Fruit fly (Drosophila melanogaster) whole organism, embryonic: ENCODE measurements around the gene CG12811.

ENCODE experiments used
- Atf-2 ChIP-seq: fragments of 200-800 bp; sonication (Bioruptor generic); optimal IDR thresholded peaks from 2 replicates; lab custom pipeline; 2016; ENCODE audit warnings: missing biosample characterization, missing genetic modification characterization
- Atf6 ChIP-seq: fragments of 200-800 bp; sonication (Bioruptor generic); IDR thresholded peaks from 2 replicates; pipeline ENCODE4 v1.3.6; 2022; ENCODE audit warnings: missing biosample characterization, missing genetic modification characterization
- CG10654 ChIP-seq: fragments of 200-800 bp; sonication (Bioruptor generic); optimal IDR thresholded peaks from 2 replicates; lab custom pipeline; 2016; ENCODE audit warnings: missing biosample characterization, missing genetic modification characterization
- CG11093 ChIP-seq: fragments of 200-800 bp; sonication (Bioruptor generic); IDR thresholded peaks from 3 replicates; pipeline ENCODE4 v1.3.6; 2022; ENCODE audit warnings: missing biosample characterization, missing genetic modification characterization
- CG11723 ChIP-seq: fragments of 200-800 bp; sonication (Bioruptor generic); optimal IDR thresholded peaks from 2 replicates; lab custom pipeline; 2017; ENCODE audit warnings: missing biosample characterization, mild to moderate bottlenecking, missing genetic modification characterization
- CG17612 ChIP-seq: fragments of 200-800 bp; sonication (Bioruptor generic); IDR thresholded peaks from 2 replicates; pipeline ENCODE4 v1.3.6; 2022; ENCODE audit warnings: missing biosample characterization, missing genetic modification characterization
- CG2116 ChIP-seq: fragments of 200-800 bp; sonication (Bioruptor generic); optimal IDR thresholded peaks from 3 replicates; lab custom pipeline; 2018; ENCODE audit warnings: missing biosample characterization, mild to moderate bottlenecking, missing genetic modification characterization
- CG2712 ChIP-seq: fragments of 200-800 bp; optimal IDR thresholded peaks from 3 replicates; lab custom pipeline; 2019; ENCODE audit warnings: missing biosample characterization, mild to moderate bottlenecking, missing genetic modification characterization, moderate library complexity
- CG3065 ChIP-seq: fragments of 200-800 bp; sonication (Bioruptor generic); optimal IDR thresholded peaks from 2 replicates; lab custom pipeline; 2016; ENCODE audit warnings: missing biosample characterization, missing genetic modification characterization
- CG31441 ChIP-seq: fragments of 200-800 bp; sonication (Bioruptor generic); IDR thresholded peaks from 2 replicates; pipeline ENCODE4 v1.3.6; 2022; ENCODE audit warnings: missing biosample characterization, missing genetic modification characterization
- CG4282 ChIP-seq: fragments of 200-800 bp; sonication (Bioruptor generic); optimal IDR thresholded peaks from 2 replicates; lab custom pipeline; 2016; ENCODE audit warnings: missing biosample characterization, missing genetic modification characterization
- CG4360 ChIP-seq: fragments of 200-800 bp; sonication (Bioruptor generic); IDR thresholded peaks from 2 replicates; pipeline ENCODE4 v1.3.6; 2022; ENCODE audit warnings: missing biosample characterization, missing genetic modification characterization
- CG4424 ChIP-seq: fragments of 200-800 bp; sonication (Bioruptor generic); optimal IDR thresholded peaks from 3 replicates; lab custom pipeline; 2016; ENCODE audit warnings: missing biosample characterization, missing genetic modification characterization
- CG4730 ChIP-seq: fragments of 200-800 bp; sonication (Bioruptor generic); IDR thresholded peaks from 2 replicates; pipeline ENCODE4 v1.3.6; 2022; ENCODE audit warnings: missing biosample characterization, missing genetic modification characterization
- CG6175 ChIP-seq: fragments of 200-800 bp; sonication (Bioruptor generic); IDR thresholded peaks from 3 replicates; pipeline ENCODE4 v1.3.6; 2022; ENCODE audit warnings: missing biosample characterization, missing genetic modification characterization
- CG6272 ChIP-seq: fragments of 200-800 bp; sonication (Bioruptor generic); IDR thresholded peaks from 2 replicates; pipeline ENCODE4 v1.3.6; 2022; ENCODE audit warnings: missing biosample characterization, missing genetic modification characterization
- CG7745 ChIP-seq: fragments of 200-800 bp; sonication (Bioruptor generic); optimal IDR thresholded peaks from 2 replicates; lab custom pipeline; 2018; ENCODE audit warnings: missing biosample characterization, mild to moderate bottlenecking, missing genetic modification characterization, moderate library complexity
- CG8290 ChIP-seq, 3 experiments: fragments of 200-800 bp; sonication (Bioruptor generic); optimal IDR thresholded peaks; 2 replicates each; lab custom pipeline; 2016 to 2019; ENCODE audit warnings: missing biosample characterization in 3 of 3, missing genetic modification characterization in 3 of 3, mild to moderate bottlenecking in 2 of 3, moderate library complexity in 1 of 3
- CG8765 ChIP-seq: fragments of 200-800 bp; sonication (Bioruptor generic); IDR thresholded peaks from 2 replicates; pipeline ENCODE4 v1.3.6; 2022; ENCODE audit warnings: missing biosample characterization, missing genetic modification characterization
- CoRest ChIP-seq: fragments of 200-800 bp; sonication (Bioruptor generic); optimal IDR thresholded peaks from 3 replicates; lab custom pipeline; 2018; ENCODE audit warnings: missing biosample characterization, mild to moderate bottlenecking, missing genetic modification characterization, moderate library complexity
- Dbx ChIP-seq: fragments of 200-800 bp; sonication (Bioruptor generic); IDR thresholded peaks from 3 replicates; pipeline ENCODE4 v1.3.6; 2022; ENCODE audit warnings: missing biosample characterization, missing genetic modification characterization
- Dref ChIP-seq: fragments of 200-800 bp; sonication (Bioruptor generic); IDR thresholded peaks from 2 replicates; pipeline ENCODE4 v1.3.6; 2022; ENCODE audit warnings: missing biosample characterization, missing genetic modification characterization
- Ets65A ChIP-seq: fragments of 200-800 bp; sonication (Bioruptor generic); peaks from one replicate; lab custom pipeline; 2016; ENCODE audit warnings: missing biosample characterization, missing genetic modification characterization
- Hey ChIP-seq: fragments of 200-800 bp; sonication (Bioruptor generic); optimal IDR thresholded peaks from 3 replicates; lab custom pipeline; 2018; ENCODE audit warnings: missing biosample characterization, mild to moderate bottlenecking, missing genetic modification characterization
- Meics ChIP-seq: fragments of 200-800 bp; sonication (Bioruptor generic); optimal IDR thresholded peaks from 2 replicates; lab custom pipeline; 2017; ENCODE audit warnings: missing biosample characterization, mild to moderate bottlenecking, missing genetic modification characterization
- NC2α ChIP-seq: fragments of 200-800 bp; sonication (Bioruptor generic); optimal IDR thresholded peaks from 2 replicates; lab custom pipeline; 2016; ENCODE audit warnings: missing biosample characterization, missing genetic modification characterization
- Neu2 ChIP-seq: fragments of 200-800 bp; sonication (Bioruptor generic); optimal IDR thresholded peaks from 3 replicates; lab custom pipeline; 2016; ENCODE audit warnings: missing biosample characterization, missing genetic modification characterization, borderline replicate concordance
- Nf-YB ChIP-seq: fragments of 200-800 bp; sonication (Bioruptor generic); optimal IDR thresholded peaks from 3 replicates; lab custom pipeline; 2019; ENCODE audit warnings: missing biosample characterization, mild to moderate bottlenecking, missing genetic modification characterization, moderate library complexity
- Sin3A ChIP-seq: fragments of >200 bp; optimal IDR thresholded peaks from 2 replicates; lab custom pipeline; 2018
- Sox100B ChIP-seq: fragments of 200-800 bp; sonication (Bioruptor generic); optimal IDR thresholded peaks from 3 replicates; lab custom pipeline; 2018; ENCODE audit warnings: missing biosample characterization, mild to moderate bottlenecking, missing genetic modification characterization
- Sox102F ChIP-seq: fragments of 200-800 bp; sonication (Bioruptor generic); optimal IDR thresholded peaks from 2 replicates; lab custom pipeline; 2018; ENCODE audit warnings: missing biosample characterization, mild to moderate bottlenecking, missing genetic modification characterization, moderate library complexity
- Sry-β ChIP-seq: fragments of 200-800 bp; sonication (Bioruptor generic); optimal IDR thresholded peaks from 2 replicates; lab custom pipeline; 2018; ENCODE audit warnings: missing biosample characterization, mild to moderate bottlenecking, missing genetic modification characterization, moderate library complexity
- Stat92E ChIP-seq, 3 experiments: fragments of >200 bp in 2 of 3; fragments of 200-800 bp in 1 of 3; sonication (Bioruptor generic) in 1 of 3; optimal IDR thresholded peaks; 2 replicates each; lab custom pipeline; 2017 to 2019; ENCODE audit warnings: missing biosample characterization in 3 of 3, missing genetic modification characterization in 3 of 3, mild to moderate bottlenecking in 1 of 3, moderate library complexity in 1 of 3
- TFAM ChIP-seq: fragments of 200-800 bp; sonication (Bioruptor generic); optimal IDR thresholded peaks from 2 replicates; lab custom pipeline; 2017; ENCODE audit warnings: missing biosample characterization, missing genetic modification characterization, inconsistent platforms
- Xrp1 ChIP-seq: fragments of 200-800 bp; sonication (Bioruptor generic); IDR thresholded peaks from 2 replicates; pipeline ENCODE4 v1.3.6; 2022; ENCODE audit warnings: missing biosample characterization, missing genetic modification characterization
- ash1 ChIP-seq: fragments of 200-800 bp; sonication (Bioruptor generic); optimal IDR thresholded peaks from 2 replicates; lab custom pipeline; 2018; ENCODE audit warnings: missing biosample characterization, mild to moderate bottlenecking, missing genetic modification characterization
- cas ChIP-seq: fragments of 200-800 bp; sonication (Bioruptor generic); IDR thresholded peaks from 2 replicates; pipeline ENCODE4 v1.3.6; 2022; ENCODE audit warnings: missing biosample characterization, missing genetic modification characterization
- dimm ChIP-seq: fragments of 200-800 bp; sonication (Bioruptor generic); IDR thresholded peaks from 2 replicates; pipeline ENCODE4 v1.3.6; 2022; ENCODE audit warnings: missing biosample characterization, missing genetic modification characterization
- gce ChIP-seq: fragments of 200-800 bp; sonication (Bioruptor generic); IDR thresholded peaks from 3 replicates; pipeline ENCODE4 v1.3.6; 2022; ENCODE audit warnings: missing biosample characterization, missing genetic modification characterization
- grn ChIP-seq: fragments of 200-800 bp; sonication (Bioruptor generic); optimal IDR thresholded peaks from 3 replicates; lab custom pipeline; 2017; ENCODE audit warnings: missing biosample characterization, missing genetic modification characterization
- ind ChIP-seq: fragments of 200-800 bp; sonication (Bioruptor generic); optimal IDR thresholded peaks from 3 replicates; lab custom pipeline; 2016; ENCODE audit warnings: missing biosample characterization, missing genetic modification characterization
- nom ChIP-seq: fragments of 200-800 bp; sonication (Bioruptor generic); optimal IDR thresholded peaks from 2 replicates; lab custom pipeline; 2017; ENCODE audit warnings: missing biosample characterization, missing genetic modification characterization, mild to moderate bottlenecking, moderate library complexity, missing genetic modification reagents
- oc ChIP-seq: fragments of 200-800 bp; sonication (Bioruptor generic); optimal IDR thresholded peaks from 2 replicates; lab custom pipeline; 2018; ENCODE audit warnings: missing biosample characterization, mild to moderate bottlenecking, missing genetic modification characterization, moderate library complexity
- sisA ChIP-seq: fragments of 200-800 bp; sonication (Bioruptor generic); IDR thresholded peaks from 2 replicates; pipeline ENCODE4 v1.3.6; 2022; ENCODE audit warnings: missing biosample characterization, missing genetic modification characterization
- sqz ChIP-seq: fragments of 200-800 bp; sonication (Bioruptor generic); optimal IDR thresholded peaks from 3 replicates; lab custom pipeline; 2018; ENCODE audit warnings: missing biosample characterization, mild to moderate bottlenecking, missing genetic modification characterization
- sr ChIP-seq: fragments of 200-800 bp; sonication (Bioruptor generic); IDR thresholded peaks from 3 replicates; pipeline ENCODE4 v1.3.6; 2022; ENCODE audit warnings: missing biosample characterization, missing genetic modification characterization
- twi ChIP-seq: fragments of 200-800 bp; optimal IDR thresholded peaks from 2 replicates; lab custom pipeline; 2019; ENCODE audit warnings: missing biosample characterization, mild to moderate bottlenecking, missing genetic modification characterization, moderate library complexity
- unpg ChIP-seq: fragments of 200-800 bp; sonication (Bioruptor generic); optimal IDR thresholded peaks from 3 replicates; lab custom pipeline; 2018; ENCODE audit warnings: missing biosample characterization, mild to moderate bottlenecking, missing genetic modification characterization, moderate library complexity
- zfh2 ChIP-seq: fragments of 200-800 bp; sonication (Bioruptor generic); optimal IDR thresholded peaks from 2 replicates; lab custom pipeline; 2016; ENCODE audit warnings: missing biosample characterization, missing genetic modification characterization

CG12811 gene

DNA sequence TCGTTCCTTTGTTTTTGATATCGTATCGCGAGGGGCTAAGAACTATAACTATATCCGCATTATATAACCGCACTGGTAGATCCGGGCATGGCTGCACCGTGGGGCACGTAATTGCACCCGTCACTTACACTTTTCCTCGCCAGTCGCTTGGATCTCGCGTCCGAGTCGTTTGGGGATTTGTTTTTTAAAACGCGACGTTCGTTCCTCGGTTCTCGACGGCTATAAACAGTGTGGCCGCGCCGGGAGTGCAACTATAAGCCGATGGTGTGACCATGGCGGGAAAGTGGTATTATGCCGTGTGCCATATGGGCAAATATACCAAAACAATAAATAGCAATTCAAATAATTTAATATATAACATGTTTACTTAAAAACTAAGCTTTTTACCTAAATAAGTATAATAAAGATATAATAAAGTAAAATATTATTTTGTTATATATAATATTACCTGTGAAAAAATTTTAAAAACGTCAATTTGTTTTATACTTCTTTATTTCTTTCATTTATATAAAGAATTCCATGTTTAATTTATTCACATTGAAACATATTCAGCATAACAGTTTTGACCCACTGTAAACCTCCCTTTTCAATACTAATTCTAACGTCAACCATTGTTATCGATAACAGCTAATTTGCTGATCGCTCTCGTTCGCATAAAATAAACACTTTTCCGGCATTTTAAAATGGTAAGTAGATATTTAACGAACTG is 5.8 kb downstream of the CG12811 start, which contains the start of the genes Mical and CG3909 (continued):
- TF ChIP-seq CG17612 (GFP tag; lab: Robert Waterston, UW) (peak; percentile 79), Sry-β (GFP tag; lab: Kevin White, UChicago) (no peak), ash1 (GFP tag; lab: Kevin White, UChicago) (peak; percentile 26), CG11723 (GFP tag; lab: Kevin White, UChicago) (peak; percentile 43), Sin3A (lab: Kevin White, UChicago) (no peak), TFAM (GFP tag; lab: Kevin White, UChicago) (no peak), zfh2 (peak; percentile 54), Sox102F (peak; percentile 89), twi (tag; lab: Kevin White, UChicago) (peak; percentile 70), CG4424 (GFP tag; lab: Kevin White, UChicago) (peak; percentile 72), CG7745 (no peak), CG8765 (GFP tag; lab: Robert Waterston, UW) (peak; percentile 65; the same call in 1 of the 2 replicates), Atf6 (GFP tag; lab: Robert Waterston, UW) (peak; percentile 76), sisA (GFP tag; lab: Robert Waterston, UW) (peak; percentile 80), CG4282 (GFP tag; lab: Kevin White, UChicago) (peak; percentile 50), gce (GFP tag; lab: Robert Waterston, UW) (peak; percentile 80), Dbx (peak; percentile 93), Xrp1 (peak; percentile 89), NC2α (GFP tag; lab: Kevin White, UChicago) (no peak), CoRest (peak; percentile 93), Hey (tag; lab: Kevin White, UChicago) (no peak), unpg (GFP tag; lab: Kevin White, UChicago) (peak; percentile 88), CG8290 (GFP tag; optimal IDR thresholded peaks at IDR 0.05; lab: Kevin White, UChicago) (peak; percentile 81), CG8290 (tag; optimal IDR thresholded peaks at IDR 0.05; lab: Kevin White, UChicago) (peak in 1 of 2 experiments; percentile 68), CG11093 (GFP tag; lab: Robert Waterston, UW) (peak; percentile 69; the same call in 2 of the 3 replicates), CG4360 (no peak), Dref (GFP tag; lab: Robert Waterston, UW) (peak; percentile 70), grn (GFP tag; lab: Kevin White, UChicago) (no peak), Atf-2 (GFP tag; lab: Kevin White, UChicago) (peak; percentile 22), Stat92E (GFP tag; optimal IDR thresholded peaks at IDR 0.05; lab: Kevin White, UChicago) (peak in 1 of 3 experiments; percentile 40), CG6175 (peak; percentile 73; the same call in 2 of the 3 replicates), Meics (peak; percentile 84), CG2116 (GFP tag; lab: Kevin White, UChicago) (peak; percentile 66), oc (tag; lab: Kevin White, UChicago) (peak; percentile 71), cas (GFP tag; lab: Robert Waterston, UW) (peak; percentile 83; the same call in 1 of the 2 replicates), CG2712 (peak; percentile 93), ind (peak; percentile 86), Neu2 (GFP tag; lab: Kevin White, UChicago) (no peak), Nf-YB (peak; percentile 70), sqz (GFP tag; lab: Kevin White, UChicago) (no peak), CG3065 (GFP tag; lab: Kevin White, UChicago) (peak; percentile 38), CG31441 (GFP tag; lab: Robert Waterston, UW) (peak; percentile 92), nom (GFP tag; lab: Kevin White, UChicago) (peak; percentile 49), CG10654 (GFP tag; lab: Kevin White, UChicago) (peak; percentile 75), sr (peak; percentile 12; the same call in 1 of the 3 replicates), Ets65A (GFP tag; lab: Kevin White, UChicago) (peak; percentile 90), dimm (GFP tag; lab: Robert Waterston, UW) (peak; percentile 77), CG4730 (GFP tag; lab: Robert Waterston, UW) (peak; percentile 89), CG6272 (peak; percentile 76), Sox100B (GFP tag; lab: Kevin White, UChicago) (peak; percentile 83)
